Fruit fly (Drosophila melanogaster) S2 (cell line): ENCODE results near the gene CG32109.

Experiments
- CG8478 ChIP-seq: fragments of >200 bp; optimal IDR thresholded peaks from 2 replicates; lab custom pipeline; 2018
- CTCF ChIP-seq, 2 experiments: fragments of >200 bp; optimal IDR thresholded peaks; 2 replicates each; lab custom pipeline; 2018

CG32109 gene

dm6 chr3L:12720699-12721098, 24.4 kb upstream of the CG32109 start:
- TF ChIP-seq CTCF (optimal IDR thresholded peaks at IDR 0.05; lab: Kevin White, UChicago): no peak
- no peak for TF ChIP-seq CG8478 (lab: Kevin White, UChicago)

- TF ChIP-seq CTCF (optimal IDR thresholded peaks at IDR 0.05; lab: Kevin White, UChicago) (no peak), CG8478 (lab: Kevin White, UChicago) (no peak)
Observed at dm6 chr3L:12725749-12726148, 19.4 kb upstream of the CG32109 start.

- TF ChIP-seq CG8478 (lab: Kevin White, UChicago) (no peak), CTCF (optimal IDR thresholded peaks at IDR 0.05; lab: Kevin White, UChicago) (no peak)
Observed at dm6 chr3L:12727212-12727611, 17.9 kb upstream of the CG32109 start.

- no peak for TF ChIP-seq CTCF (optimal IDR thresholded peaks at IDR 0.05; lab: Kevin White, UChicago)
- no peak for TF ChIP-seq CG8478 (lab: Kevin White, UChicago)
Observed at dm6 chr3L:12729601-12730000, 15.5 kb upstream of the CG32109 start.

- TF ChIP-seq CTCF (optimal IDR thresholded peaks at IDR 0.05; lab: Kevin White, UChicago) (peak in 1 of 2 experiments; percentile 18), CG8478 (lab: Kevin White, UChicago) (no peak)
Observed at dm6 chr3L:12732742-12733141, 12.4 kb upstream of the CG32109 start.

dm6 chr3L:12734550-12735012, 10.6 kb upstream of the CG32109 start, which contains the start of the genes SmD1 and Ptp69D:
Gene SmD1, minus strand, starts transcription at chr3L:12734611.
Gene Ptp69D, plus strand, starts transcription at chr3L:12734945.
- TF ChIP-seq CG8478 (lab: Kevin White, UChicago): no peak
- TF ChIP-seq CTCF (optimal IDR thresholded peaks at IDR 0.05; lab: Kevin White, UChicago): no peak

- TF ChIP-seq CG8478 (lab: Kevin White, UChicago) (no peak), CTCF (optimal IDR thresholded peaks at IDR 0.05; lab: Kevin White, UChicago) (no peak)
Observed at dm6 chr3L:12735707-12736106, 9.4 kb upstream of the CG32109 start.

- TF ChIP-seq CG8478 (lab: Kevin White, UChicago): no peak
- no peak for TF ChIP-seq CTCF (optimal IDR thresholded peaks at IDR 0.05; lab: Kevin White, UChicago)
Observed at dm6 chr3L:12741608-12742007, 3.5 kb upstream of the CG32109 start, which contains the start of gene CG32112. Gene CG32112, plus strand, starts transcription at chr3L:12741718.

dm6 chr3L:12746241-12746640, 1.1 kb downstream of the CG32109 start:
- TF ChIP-seq CTCF (optimal IDR thresholded peaks at IDR 0.05; lab: Kevin White, UChicago): no peak
- no peak for TF ChIP-seq CG8478 (lab: Kevin White, UChicago)

- TF ChIP-seq CG8478 (lab: Kevin White, UChicago) (no peak), CTCF (optimal IDR thresholded peaks at IDR 0.05; lab: Kevin White, UChicago) (no peak)
Observed at dm6 chr3L:12748711-12749566, 3.8 kb downstream of the CG32109 start.

- no peak for TF ChIP-seq CG8478 (lab: Kevin White, UChicago)
- TF ChIP-seq CTCF (optimal IDR thresholded peaks at IDR 0.05; lab: Kevin White, UChicago): no peak
Observed at dm6 chr3L:12749567-12750535, 4.7 kb downstream of the CG32109 start, which contains the start of the genes Klc and CG10984. Gene Klc, minus strand, starts transcription at chr3L:12750056. Gene CG10984, plus strand, starts transcription at chr3L:12750119.

- no peak for TF ChIP-seq CG8478 (lab: Kevin White, UChicago)
Observed at dm6 chr3L:12754769-12755189, 9.6 kb downstream of the CG32109 start, which contains the start of the genes CG10973 and Vps13D. Gene CG10973, minus strand, starts transcription at chr3L:12754774. Gene Vps13D, plus strand, starts transcription at chr3L:12755049.

- TF ChIP-seq CG8478 (lab: Kevin White, UChicago) (no peak), CTCF (optimal IDR thresholded peaks at IDR 0.05; lab: Kevin White, UChicago) (no peak)
Observed at dm6 chr3L:12772740-12773686, 27.9 kb downstream of the CG32109 start, which contains the start of gene Hip1. Gene Hip1, minus strand, starts transcription at chr3L:12773573.
